Fruit fly (Drosophila melanogaster) whole organism, embryonic: ENCODE data around the gene CG46441.

Source experiments
- CG10274 ChIP-seq: fragments of 200-800 bp; sonication (Bioruptor generic); optimal IDR thresholded peaks from 3 replicates; lab custom pipeline; 2017; ENCODE audit warnings: missing biosample characterization, mild to moderate bottlenecking, missing genetic modification characterization
- CG10654 ChIP-seq: fragments of 200-800 bp; sonication (Bioruptor generic); optimal IDR thresholded peaks from 2 replicates; lab custom pipeline; 2016; ENCODE audit warnings: missing biosample characterization, missing genetic modification characterization
- CG13123 ChIP-seq: fragments of 200-800 bp; sonication (Bioruptor generic); optimal IDR thresholded peaks from 2 replicates; lab custom pipeline; 2016; ENCODE audit warnings: missing biosample characterization, missing genetic modification characterization
- CG13624 ChIP-seq: fragments of 200-800 bp; sonication (Bioruptor generic); optimal IDR thresholded peaks from 2 replicates; lab custom pipeline; 2016; ENCODE audit warnings: missing biosample characterization, missing genetic modification characterization
- CG13894 ChIP-seq: fragments of 200-800 bp; sonication (Bioruptor generic); optimal IDR thresholded peaks from 3 replicates; lab custom pipeline; 2018; ENCODE audit warnings: missing biosample characterization, mild to moderate bottlenecking, missing genetic modification characterization, moderate library complexity
- CG1647 ChIP-seq: fragments of 200-800 bp; sonication (Bioruptor generic); optimal IDR thresholded peaks from 3 replicates; lab custom pipeline; 2016; ENCODE audit warnings: missing biosample characterization, missing genetic modification characterization
- CG1792 ChIP-seq: fragments of 200-800 bp; sonication (Bioruptor generic); optimal IDR thresholded peaks from 2 replicates; lab custom pipeline; 2016; ENCODE audit warnings: missing biosample characterization, missing genetic modification characterization
- CG30431 ChIP-seq: fragments of 200-800 bp; sonication (Bioruptor generic); optimal IDR thresholded peaks from 2 replicates; lab custom pipeline; 2017; ENCODE audit warnings: missing biosample characterization, missing genetic modification characterization
- CG3163 ChIP-seq: fragments of 200-800 bp; sonication (Bioruptor generic); optimal IDR thresholded peaks from 3 replicates; lab custom pipeline; 2016; ENCODE audit warnings: missing biosample characterization, missing genetic modification characterization
- CG4404 ChIP-seq: fragments of 200-800 bp; sonication (Bioruptor generic); IDR thresholded peaks from 2 replicates; pipeline ENCODE4 v1.3.6; 2022; ENCODE audit warnings: missing biosample characterization, missing genetic modification characterization
- CG6654 ChIP-seq: fragments of 200-800 bp; sonication (Bioruptor generic); optimal IDR thresholded peaks from 2 replicates; lab custom pipeline; 2017; ENCODE audit warnings: missing biosample characterization, mild to moderate bottlenecking, missing genetic modification characterization
- CG6854 ChIP-seq: fragments of 200-800 bp; sonication (Bioruptor generic); optimal IDR thresholded peaks from 3 replicates; lab custom pipeline; 2017; ENCODE audit warnings: missing biosample characterization, mild to moderate bottlenecking, missing genetic modification characterization
- CG7372 ChIP-seq: fragments of 200-800 bp; sonication (Bioruptor generic); IDR thresholded peaks from 2 replicates; pipeline ENCODE4 v1.3.6; 2022; ENCODE audit warnings: missing biosample characterization, missing genetic modification characterization
- CTCF ChIP-seq: fragments of 200-800 bp; sonication (Bioruptor generic); optimal IDR thresholded peaks from 2 replicates; lab custom pipeline; 2017; ENCODE audit warnings: missing biosample characterization, mild to moderate bottlenecking, missing genetic modification characterization, moderate library complexity
- Deaf1 ChIP-seq: fragments of 200-800 bp; optimal IDR thresholded peaks from 3 replicates; lab custom pipeline; 2019; ENCODE audit warnings: missing biosample characterization, mild to moderate bottlenecking, missing genetic modification characterization, moderate library complexity
- Ets65A ChIP-seq: fragments of 200-800 bp; sonication (Bioruptor generic); peaks from one replicate; lab custom pipeline; 2016; ENCODE audit warnings: missing biosample characterization, missing genetic modification characterization
- Ets97D ChIP-seq: fragments of 200-800 bp; sonication (Bioruptor generic); optimal IDR thresholded peaks from 3 replicates; lab custom pipeline; 2016; ENCODE audit warnings: missing biosample characterization, missing genetic modification characterization
- GATAe ChIP-seq: fragments of 200-800 bp; sonication (Bioruptor generic); conservative IDR thresholded peaks from 2 replicates; pipeline ENCODE4 v1.3.6; 2022; ENCODE audit warnings: missing biosample characterization, missing genetic modification characterization
- HLH3B ChIP-seq: fragments of 200-800 bp; sonication (Bioruptor generic); IDR thresholded peaks from 2 replicates; pipeline ENCODE4 v1.3.6; 2022; ENCODE audit warnings: missing biosample characterization, missing genetic modification characterization
- Hr39 ChIP-seq: fragments of >200 bp; optimal IDR thresholded peaks from 2 replicates; lab custom pipeline; 2017
- Lhr ChIP-seq: fragments of 200-800 bp; sonication (Bioruptor generic); optimal IDR thresholded peaks from 3 replicates; lab custom pipeline; 2017; ENCODE audit warnings: mild to moderate bottlenecking, missing biosample characterization, missing genetic modification reagents, missing genetic modification characterization
- Mad ChIP-seq: fragments of 200-800 bp; sonication (Bioruptor generic); optimal IDR thresholded peaks from 2 replicates; lab custom pipeline; 2016; ENCODE audit warnings: missing biosample characterization, missing genetic modification characterization
- Sox102F ChIP-seq: fragments of 200-800 bp; sonication (Bioruptor generic); optimal IDR thresholded peaks from 2 replicates; lab custom pipeline; 2018; ENCODE audit warnings: missing biosample characterization, mild to moderate bottlenecking, missing genetic modification characterization, moderate library complexity
- Trl ChIP-seq, 3 experiments: fragments of >200 bp in 2 of 3; fragments of 200-800 bp in 1 of 3; sonication (Bioruptor generic) in 1 of 3; optimal IDR thresholded peaks; 2 replicates in 1 of 3; 3 replicates in 2 of 3; lab custom pipeline; 2016 to 2017; ENCODE audit warnings: missing biosample characterization in 1 of 3, missing genetic modification characterization in 1 of 3
- abd-A ChIP-seq: fragments of 200-800 bp; sonication (Bioruptor generic); optimal IDR thresholded peaks from 3 replicates; lab custom pipeline; 2019; ENCODE audit warnings: missing biosample characterization, mild to moderate bottlenecking, missing genetic modification characterization, moderate library complexity
- ara ChIP-seq: fragments of 200-800 bp; sonication (Bioruptor generic); IDR thresholded peaks from 2 replicates; pipeline ENCODE4 v1.3.6; 2022; ENCODE audit warnings: missing biosample characterization, missing genetic modification characterization
- bigmax ChIP-seq: fragments of 200-800 bp; sonication (Bioruptor generic); optimal IDR thresholded peaks from 2 replicates; lab custom pipeline; 2018; ENCODE audit warnings: missing biosample characterization, mild to moderate bottlenecking, missing genetic modification characterization
- cato ChIP-seq: fragments of 200-800 bp; sonication (Bioruptor generic); optimal IDR thresholded peaks from 2 replicates; lab custom pipeline; 2016; ENCODE audit warnings: missing biosample characterization, missing genetic modification characterization, borderline replicate concordance
- chinmo ChIP-seq: fragments of 200-800 bp; sonication (Bioruptor generic); IDR thresholded peaks from 4 replicates; pipeline ENCODE4 v1.3.6; 2022; ENCODE audit warnings: missing biosample characterization, missing genetic modification characterization; ENCODE audit not compliant: partially characterized antibody
- dati ChIP-seq: fragments of 200-800 bp; sonication (Bioruptor generic); IDR thresholded peaks from 2 replicates; pipeline ENCODE4 v1.3.6; 2022; ENCODE audit warnings: missing biosample characterization, missing genetic modification characterization
- dimm ChIP-seq: fragments of 200-800 bp; sonication (Bioruptor generic); IDR thresholded peaks from 2 replicates; pipeline ENCODE4 v1.3.6; 2022; ENCODE audit warnings: missing biosample characterization, missing genetic modification characterization
- kay ChIP-seq: fragments of 200-800 bp; sonication (Bioruptor generic); optimal IDR thresholded peaks from 2 replicates; lab custom pipeline; 2016; ENCODE audit warnings: missing biosample characterization, missing genetic modification characterization
- nau ChIP-seq: fragments of 200-800 bp; sonication (Bioruptor generic); optimal IDR thresholded peaks from 3 replicates; lab custom pipeline; 2017; ENCODE audit warnings: missing biosample characterization, mild to moderate bottlenecking, missing genetic modification characterization, missing genetic modification reagents
- pfk ChIP-seq: fragments of 200-800 bp; sonication (Bioruptor generic); optimal IDR thresholded peaks from 2 replicates; lab custom pipeline; 2018; ENCODE audit warnings: missing biosample characterization, mild to moderate bottlenecking, missing genetic modification characterization, moderate library complexity
- rib ChIP-seq: fragments of 200-800 bp; sonication (Bioruptor generic); IDR thresholded peaks from 2 replicates; pipeline ENCODE4 v1.3.6; 2022; ENCODE audit warnings: missing biosample characterization, missing genetic modification characterization
- trem ChIP-seq: fragments of 200-800 bp; optimal IDR thresholded peaks from 3 replicates; lab custom pipeline; 2019; ENCODE audit warnings: missing biosample characterization, mild to moderate bottlenecking, missing genetic modification characterization, moderate library complexity
- vvl ChIP-seq: fragments of 200-800 bp; sonication (Bioruptor generic); IDR thresholded peaks from 2 replicates; pipeline ENCODE4 v1.3.6; 2022; ENCODE audit warnings: missing biosample characterization, missing genetic modification characterization
- wor ChIP-seq: fragments of 200-800 bp; sonication (Bioruptor generic); IDR thresholded peaks from 2 replicates; pipeline ENCODE4 v1.3.6; 2022; ENCODE audit warnings: missing biosample characterization, missing genetic modification characterization
- zfh2 ChIP-seq: fragments of 200-800 bp; sonication (Bioruptor generic); optimal IDR thresholded peaks from 2 replicates; lab custom pipeline; 2016; ENCODE audit warnings: missing biosample characterization, missing genetic modification characterization

CG46441 gene

DNA sequence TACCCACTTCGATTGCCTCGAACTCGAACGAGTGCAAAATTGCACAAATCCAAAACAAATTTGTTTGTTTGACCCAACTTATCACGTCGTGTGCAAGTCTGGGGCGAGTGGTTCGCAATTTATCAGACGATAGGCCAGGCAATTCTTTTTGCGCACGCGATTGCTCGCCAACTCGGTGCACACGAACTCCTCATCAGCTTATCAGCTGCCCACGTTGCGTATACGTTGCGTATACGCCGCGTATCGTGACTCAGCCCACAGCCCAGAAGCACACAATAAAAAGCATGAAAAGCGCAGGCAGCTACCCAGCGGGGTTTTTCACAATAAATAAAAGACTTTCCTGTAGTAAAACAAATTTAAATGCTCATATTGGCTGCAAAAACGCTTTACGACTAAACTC, 1.8 kb upstream of the CG46441 start, which contains the start of gene MtnB:
Gene MtnB (minus strand): TSS at position 101 of the 400 bp plus-strand sequence.
- TF ChIP-seq rib (no peak), GATAe (GFP tag; lab: Robert Waterston, UW) (no peak), wor (GFP tag; lab: Robert Waterston, UW) (no peak), Ets65A (peak; percentile 45), Mad (GFP tag; lab: Kevin White, UChicago) (no peak), CG6654 (GFP tag; lab: Kevin White, UChicago) (no peak), HLH3B (0 out of 2 replicates have a peak, but pooled peaks have one; percentile 13), kay (GFP tag; lab: Kevin White, UChicago) (no peak), dati (GFP tag; lab: Robert Waterston, UW) (no peak), CG6854 (no peak), CG7372 (peak; percentile 71), trem (tag; lab: Kevin White, UChicago) (no peak)

DNA sequence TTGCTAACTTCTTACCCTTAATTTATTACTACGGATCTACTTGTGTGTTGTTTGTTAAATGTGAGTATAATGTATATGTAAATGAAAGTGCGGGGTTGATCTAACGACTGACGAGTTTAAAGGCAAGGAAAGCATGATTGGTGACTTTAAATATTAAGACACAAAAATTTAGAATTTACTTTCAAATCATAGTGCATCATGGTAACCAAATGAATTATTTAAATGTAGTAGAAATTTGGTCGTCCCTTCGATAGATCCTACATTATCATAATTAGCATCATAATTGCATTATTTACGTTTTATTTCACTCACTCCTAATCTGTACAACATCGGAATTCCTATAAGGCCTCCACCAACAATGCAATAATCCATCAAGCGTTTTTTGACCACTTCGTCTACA, 483 bp downstream of the CG46441 start, which contains the start of gene Dic2:
Gene Dic2 (minus strand): TSS at position 101 of the 400 bp plus-strand sequence.
- TF ChIP-seq Sox102F (GFP tag; lab: Kevin White, UChicago) (no peak), ara (GFP tag; lab: Robert Waterston, UW) (no peak), Lhr (no peak), zfh2 (no peak)

DNA sequence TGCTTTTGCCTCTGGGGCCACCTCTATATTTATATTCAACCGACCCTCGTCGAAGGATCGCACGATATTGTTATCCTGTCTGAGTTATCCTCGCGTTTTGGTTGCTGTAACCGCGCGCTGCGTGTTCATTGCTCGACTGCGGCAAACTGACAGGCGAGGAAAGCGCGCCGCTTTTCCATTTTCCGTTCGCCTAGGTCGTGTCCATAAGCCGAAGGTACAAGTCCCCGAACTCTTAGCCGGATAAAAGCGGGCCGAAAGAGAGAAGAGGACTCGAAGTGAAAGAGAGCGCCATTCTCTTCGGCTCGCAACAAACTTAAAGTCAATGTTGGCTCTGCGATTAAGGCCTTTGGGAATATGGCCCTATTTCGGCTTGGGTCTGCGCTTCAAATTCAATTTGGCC, 17.4 kb downstream of the CG46441 start, which contains the start of gene Gfrl:
Gene Gfrl (minus strand): TSS at position 148 of the 400 bp plus-strand sequence.
- TF ChIP-seq Trl (optimal IDR thresholded peaks at IDR 0.05; lab: Kevin White, UChicago), result peak; percentile 6 to 24
- TF ChIP-seq Trl (GFP tag; optimal IDR thresholded peaks at IDR 0.05; lab: Kevin White, UChicago), result no peak
- TF ChIP-seq pfk, result no peak
- no peak for TF ChIP-seq nau
- no peak for TF ChIP-seq CG6854
- no peak for TF ChIP-seq Ets97D (GFP tag; lab: Kevin White, UChicago)
- TF ChIP-seq cato, result no peak
- TF ChIP-seq dimm (GFP tag; lab: Robert Waterston, UW), result no peak
- no peak for TF ChIP-seq CG4404 (GFP tag; lab: Robert Waterston, UW)
- TF ChIP-seq vvl (GFP tag; lab: Robert Waterston, UW), result no peak
- TF ChIP-seq CG10274 (GFP tag; lab: Kevin White, UChicago), result no peak
- TF ChIP-seq CG1647 (GFP tag; lab: Kevin White, UChicago), result no peak
- peak; percentile 60 for TF ChIP-seq CG3163 (GFP tag; lab: Kevin White, UChicago)
- peak; percentile 82 for TF ChIP-seq Deaf1 (tag; lab: Kevin White, UChicago)
- TF ChIP-seq CG10654 (GFP tag; lab: Kevin White, UChicago), result no peak
- no peak for TF ChIP-seq CG13123 (GFP tag; lab: Kevin White, UChicago)

DNA sequence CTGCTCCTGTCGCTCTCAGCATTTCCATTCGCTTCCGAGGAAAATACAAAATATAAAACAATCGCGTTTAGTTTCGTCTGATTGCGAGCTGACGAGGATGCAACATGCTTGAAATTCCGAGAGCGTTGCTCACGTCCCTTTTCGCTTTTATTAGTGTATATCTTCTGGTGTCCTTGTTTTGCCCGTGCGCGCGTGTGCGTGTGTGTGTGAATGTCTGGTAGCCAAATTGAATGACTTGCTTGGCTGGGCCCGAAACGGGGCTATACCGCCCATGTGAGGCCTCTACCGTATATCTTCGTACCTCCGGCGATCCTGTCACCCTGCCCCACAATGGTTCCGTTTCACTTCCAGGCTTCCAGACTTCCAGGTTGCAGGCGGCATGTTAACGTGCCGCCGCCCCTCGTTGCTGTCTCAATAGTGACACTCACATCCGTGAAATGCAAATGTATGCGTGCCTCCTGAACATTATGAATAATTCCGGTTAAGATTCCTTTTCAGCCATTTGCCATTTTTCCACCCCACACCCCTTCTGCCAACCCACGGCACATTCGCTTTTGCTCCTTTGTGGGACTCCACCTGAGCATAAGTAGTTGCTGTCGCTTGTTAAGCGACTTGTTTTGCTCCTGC, 28.9 kb downstream of the CG46441 start:
- TF ChIP-seq abd-A, result peak; percentile 36
- TF ChIP-seq CG30431 (GFP tag; lab: Kevin White, UChicago), result no peak
- no peak for TF ChIP-seq bigmax (GFP tag; lab: Kevin White, UChicago)
- peak; percentile 95 for TF ChIP-seq Hr39 (lab: Kevin White, UChicago)
- TF ChIP-seq Ets65A, result peak; percentile 68
- TF ChIP-seq chinmo (GFP tag; lab: Robert Waterston, UW), result 0 out of 4 replicates have a peak, but pooled peaks have one; percentile 13
- no peak for TF ChIP-seq CTCF (GFP tag; lab: Kevin White, UChicago)
- TF ChIP-seq CG1792, result no peak
- TF ChIP-seq CG13624, result no peak
- TF ChIP-seq CG13894, result peak; percentile 15
